Fruit fly (Drosophila melanogaster): Measurements from ENCODE around the gene Ctr1C.

Gene Ctr1C

DNA sequence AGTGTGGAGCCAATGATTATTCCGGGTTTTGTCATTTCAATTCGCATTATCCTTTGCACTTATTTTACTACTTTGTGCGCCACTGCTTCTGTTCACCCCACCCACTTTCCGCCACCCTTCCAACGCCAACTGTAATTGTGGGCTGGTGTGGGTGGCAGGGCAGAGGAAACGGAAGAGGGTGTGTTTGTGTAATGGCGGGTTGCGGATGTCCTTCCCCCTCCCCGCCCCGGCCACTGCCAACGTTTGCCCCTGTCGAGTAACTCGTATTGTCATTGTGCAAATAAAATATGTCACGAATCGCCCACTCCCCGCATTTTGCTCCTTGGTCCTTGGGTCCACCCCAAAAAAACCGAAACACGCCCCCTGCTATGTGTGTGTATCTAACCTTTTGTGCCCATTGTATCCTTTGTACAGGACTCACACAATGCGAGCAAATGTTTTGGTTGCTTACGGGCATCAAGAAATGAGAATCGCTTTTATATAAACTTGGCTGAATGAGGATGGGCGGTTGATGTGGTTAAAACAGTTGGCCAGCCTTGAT lies 30.2 kb downstream of the Ctr1C start (continued):
- TF ChIP-seq jing (GFP tag; optimal IDR thresholded peaks at IDR 0.05) (no peak), CG7271 (tag; optimal IDR thresholded peaks at IDR 0.05) (no peak), Dbx (GFP tag; IDR thresholded peaks at IDR 0.05) (no peak), CG7745 (tag; optimal IDR thresholded peaks at IDR 0.05) (no peak), chn (GFP tag; optimal IDR thresholded peaks at IDR 0.05) (no peak), pum (GFP tag; optimal IDR thresholded peaks at IDR 0.05) (no peak), CG15073 (GFP tag; optimal IDR thresholded peaks at IDR 0.05) (no peak), onecut (GFP tag; IDR thresholded peaks at IDR 0.05) (peak; percentile 41; the same call in 1 of the 2 replicates), HLH3B (GFP tag; IDR thresholded peaks at IDR 0.05) (no peak), sisA (GFP tag; IDR thresholded peaks at IDR 0.05) (no peak), Ets97D (GFP tag; optimal IDR thresholded peaks at IDR 0.05) (peak; percentile 74), inv (GFP tag; IDR thresholded peaks at IDR 0.05; ENCODE audit: partially characterized antibody) (no peak), CG7839 (tag; optimal IDR thresholded peaks at IDR 0.05) (no peak), scrt (GFP tag; optimal IDR thresholded peaks at IDR 0.05) (peak; percentile 13), CG1832 (GFP tag; optimal IDR thresholded peaks at IDR 0.05) (no peak), Neu2 (GFP tag; optimal IDR thresholded peaks at IDR 0.05; ENCODE audit: borderline replicate concordance) (no peak), nmo (GFP tag; optimal IDR thresholded peaks at IDR 0.05) (no peak), Rfx (GFP tag; IDR thresholded peaks at IDR 0.05) (no peak), ato (GFP tag; IDR thresholded peaks at IDR 0.05; ENCODE audit: partially characterized antibody) (no peak), CG15696 (tag; optimal IDR thresholded peaks at IDR 0.05) (no peak), usp (GFP tag; optimal IDR thresholded peaks at IDR 0.05) (no peak), NFAT (GFP tag; IDR thresholded peaks at IDR 0.05) (no peak), CG14441 (GFP tag; IDR thresholded peaks at IDR 0.05) (no peak), Bdp1 (GFP tag; optimal IDR thresholded peaks at IDR 0.05) (no peak), CG17829 (tag; optimal IDR thresholded peaks at IDR 0.05) (no peak), Camta (GFP tag; optimal IDR thresholded peaks at IDR 0.05) (no peak), sima (GFP tag; optimal IDR thresholded peaks at IDR 0.05) (no peak), chm (GFP tag; IDR thresholded peaks at IDR 0.05) (0 out of 2 replicates have a peak, but pooled peaks have one; percentile 32), CG9797 (GFP tag; optimal IDR thresholded peaks at IDR 0.05) (no peak), TFAM (GFP tag; optimal IDR thresholded peaks at IDR 0.05) (no peak), CG1647 (GFP tag; optimal IDR thresholded peaks at IDR 0.05) (no peak), Trl (optimal IDR thresholded peaks at IDR 0.05) (no peak), Trl (GFP tag; optimal IDR thresholded peaks at IDR 0.05) (no peak), ewg (GFP tag; optimal IDR thresholded peaks at IDR 0.05) (peak; percentile 63), Dp (GFP tag; optimal IDR thresholded peaks at IDR 0.05) (no peak), CG32772 (GFP tag; IDR thresholded peaks at IDR 0.05) (no peak), Oli (tag; optimal IDR thresholded peaks at IDR 0.05) (no peak), CG6813 (GFP tag; optimal IDR thresholded peaks at IDR 0.05) (peak; percentile 31), kah (GFP tag; optimal IDR thresholded peaks at IDR 0.05) (no peak), Blimp-1 (GFP tag; optimal IDR thresholded peaks at IDR 0.05) (no peak), CG1603 (tag; optimal IDR thresholded peaks at IDR 0.05) (no peak), CG18764 (GFP tag; optimal IDR thresholded peaks at IDR 0.05) (no peak), CG10431 (GFP tag; optimal IDR thresholded peaks at IDR 0.05) (no peak), CG33213 (GFP tag; optimal IDR thresholded peaks at IDR 0.05) (no peak), E2f1 (GFP tag; IDR thresholded peaks at IDR 0.05) (no peak), HLH54F (GFP tag; optimal IDR thresholded peaks at IDR 0.05) (no peak), CG2199 (GFP tag; IDR thresholded peaks at IDR 0.05) (no peak), CG4282 (GFP tag; optimal IDR thresholded peaks at IDR 0.05) (no peak), CG12104 (GFP tag; optimal IDR thresholded peaks at IDR 0.05) (no peak), luna (GFP tag; optimal IDR thresholded peaks at IDR 0.05) (no peak), oc (tag; optimal IDR thresholded peaks at IDR 0.05) (no peak), bowl (GFP tag; IDR thresholded peaks at IDR 0.05) (no peak)

Data from whole organism, embryonic.